Worm (Caenorhabditis elegans) whole organism, mixed stage, embryonic: ENCODE measurements around the gene F15B9.6.

ENCODE experiments used
- drap-1 ChIP-seq: fragments of 200-800 bp; sonication (Bioruptor generic); optimal IDR thresholded peaks from 3 replicates; lab custom pipeline; 2018; ENCODE audit warnings: mild to moderate bottlenecking, missing genetic modification characterization, missing compliant biosample characterization
- mep-1 ChIP-seq: fragments of 150-350 bp; optimal IDR thresholded peaks from 2 replicates; lab custom pipeline; 2017; ENCODE audit warnings: missing biosample characterization, missing genetic modification reagents, missing genetic modification characterization, inconsistent platforms
- nhr-237 ChIP-seq: fragments of 150-350 bp; optimal IDR thresholded peaks from 2 replicates; lab custom pipeline; 2014; ENCODE audit warnings: missing biosample characterization, missing genetic modification characterization
- snpc-4 ChIP-seq: fragments of 150-350 bp; optimal IDR thresholded peaks from 2 replicates; lab custom pipeline; 2014; ENCODE audit warnings: missing biosample characterization, missing genetic modification characterization
- sptf-1 ChIP-seq: sonication (generic microtip); optimal IDR thresholded peaks from 2 replicates; lab custom pipeline; 2017; ENCODE audit warnings: mild to moderate bottlenecking, missing genetic modification characterization, moderate library complexity, missing compliant biosample characterization
- tbx-8 ChIP-seq: fragments of 200-800 bp; sonication (Bioruptor generic); optimal IDR thresholded peaks from 2 replicates; lab custom pipeline; 2018; ENCODE audit warnings: mild to moderate bottlenecking, missing genetic modification characterization, moderate library complexity, missing compliant biosample characterization
- unc-39 ChIP-seq: fragments of 150-350 bp; optimal IDR thresholded peaks from 2 replicates; lab custom pipeline; 2014; ENCODE audit warnings: missing biosample characterization, missing genetic modification characterization

- TF ChIP-seq tbx-8 (GFP tag; lab: Kevin White, UChicago) (no peak), nhr-237 (tag; lab: Kevin White, UChicago) (no peak), sptf-1 (no peak), unc-39 (tag; lab: Kevin White, UChicago) (no peak), drap-1 (no peak), mep-1 (tag; lab: Kevin White, UChicago) (no peak), snpc-4 (no peak)
Measured at ce11 chrV:12967110-12967509, 46.8 kb upstream of the F15B9.6 start, which contains the start of gene R186.3.
